Worm (Caenorhabditis elegans) whole organism, late embryonic: ENCODE results near the gene F35C8.8.
A peak's percentile ranks its signal among the peaks of the same experiment; 100 is the strongest.

Source experiments
- C38D4.7 ChIP-seq: fragments of 200-800 bp; sonication (Bioruptor generic); optimal IDR thresholded peaks from 2 replicates; lab custom pipeline; 2018; ENCODE audit warnings: mild to moderate bottlenecking, missing genetic modification characterization, moderate library complexity, missing compliant biosample characterization
- F13H6.1 ChIP-seq: sonication (generic microtip); optimal IDR thresholded peaks from 2 replicates; lab custom pipeline; 2016; ENCODE audit warnings: missing genetic modification characterization, missing compliant biosample characterization
- K02D7.2 ChIP-seq: sonication (generic microtip); optimal IDR thresholded peaks from 2 replicates; lab custom pipeline; 2017; ENCODE audit warnings: mild to moderate bottlenecking, missing genetic modification characterization, missing compliant biosample characterization
- K09A11.1 ChIP-seq: sonication (generic microtip); optimal IDR thresholded peaks from 2 replicates; lab custom pipeline; 2017; ENCODE audit warnings: antibody characterized with exemption, mild to moderate bottlenecking, missing genetic modification characterization, missing compliant biosample characterization; ENCODE audit not compliant: insufficient read depth
- T23F11.4 ChIP-seq: fragments of 200-800 bp; sonication (Bioruptor generic); optimal IDR thresholded peaks from 2 replicates; lab custom pipeline; 2018; ENCODE audit warnings: mild to moderate bottlenecking, missing genetic modification characterization, missing compliant biosample characterization
- ahr-1 ChIP-seq: sonication (generic microtip); optimal IDR thresholded peaks from 2 replicates; lab custom pipeline; 2016; ENCODE audit warnings: missing genetic modification characterization, missing compliant biosample characterization
- ama-1 ChIP-seq: fragments of 150-350 bp; optimal IDR thresholded peaks from 2 replicates; lab custom pipeline; 2014
- ceh-14 ChIP-seq: sonication (generic microtip); optimal IDR thresholded peaks from 2 replicates; lab custom pipeline; 2016; ENCODE audit warnings: missing genotype, missing genetic modification characterization, missing compliant biosample characterization
- ceh-24 ChIP-seq: sonication (generic microtip); optimal IDR thresholded peaks from 2 replicates; lab custom pipeline; 2016; ENCODE audit warnings: mild to moderate bottlenecking, missing genetic modification characterization, missing compliant biosample characterization
- ceh-45 ChIP-seq: fragments of 200-800 bp; sonication (Bioruptor generic); IDR thresholded peaks from 2 replicates; pipeline ENCODE4 v1.3.6; 2022; ENCODE audit warnings: missing genetic modification reagents, missing genetic modification characterization, missing compliant biosample characterization
- ceh-48 ChIP-seq: sonication (generic microtip); optimal IDR thresholded peaks from 2 replicates; lab custom pipeline; 2016; ENCODE audit warnings: missing genetic modification characterization, inconsistent platforms, missing compliant biosample characterization
- ceh-9 ChIP-seq: sonication (generic microtip); optimal IDR thresholded peaks from 2 replicates; lab custom pipeline; 2016; ENCODE audit warnings: mild to moderate bottlenecking, missing genetic modification characterization, inconsistent platforms, missing compliant biosample characterization
- che-1 ChIP-seq: sonication (generic microtip); optimal IDR thresholded peaks from 2 replicates; lab custom pipeline; 2016; ENCODE audit warnings: mild to moderate bottlenecking, missing genetic modification characterization, missing compliant biosample characterization
- dmd-4 ChIP-seq: sonication (generic microtip); optimal IDR thresholded peaks from 2 replicates; lab custom pipeline; 2016; ENCODE audit warnings: borderline replicate concordance, missing genetic modification characterization, missing compliant biosample characterization
- dve-1 ChIP-seq: sonication (generic microtip); optimal IDR thresholded peaks from 2 replicates; lab custom pipeline; 2017; ENCODE audit warnings: antibody characterized with exemption, mild to moderate bottlenecking, missing genetic modification characterization, missing compliant biosample characterization
- elt-2 ChIP-seq: sonication (generic microtip); optimal IDR thresholded peaks from 2 replicates; lab custom pipeline; 2016; ENCODE audit warnings: missing genetic modification reagents, missing genetic modification characterization, missing compliant biosample characterization
- elt-4 ChIP-seq: sonication (generic microtip); optimal IDR thresholded peaks from 2 replicates; lab custom pipeline; 2016; ENCODE audit warnings: missing genetic modification characterization, missing compliant biosample characterization
- ets-4 ChIP-seq: sonication (generic microtip); optimal IDR thresholded peaks from 2 replicates; lab custom pipeline; 2016; ENCODE audit warnings: missing genetic modification characterization, missing compliant biosample characterization
- fax-1 ChIP-seq: sonication (generic microtip); optimal IDR thresholded peaks from 2 replicates; lab custom pipeline; 2016; ENCODE audit warnings: missing genotype, missing genetic modification characterization, missing compliant biosample characterization
- fkh-10 ChIP-seq: fragments of 150-350 bp; optimal IDR thresholded peaks from 2 replicates; lab custom pipeline; 2014; ENCODE audit warnings: missing biosample characterization, missing genetic modification reagents, missing genetic modification characterization
- fkh-6 ChIP-seq: sonication (generic microtip); optimal IDR thresholded peaks from 2 replicates; lab custom pipeline; 2016; ENCODE audit warnings: missing genetic modification characterization, missing compliant biosample characterization
- hlh-13 ChIP-seq: fragments of 200-800 bp; sonication (Bioruptor generic); optimal IDR thresholded peaks from 2 replicates; lab custom pipeline; 2018; ENCODE audit warnings: mild to moderate bottlenecking, missing genetic modification characterization, missing compliant biosample characterization
- hlh-15 ChIP-seq: sonication (generic microtip); optimal IDR thresholded peaks from 2 replicates; lab custom pipeline; 2016; ENCODE audit warnings: missing genetic modification characterization, missing compliant biosample characterization
- hlh-30 ChIP-seq: sonication (generic microtip); optimal IDR thresholded peaks from 2 replicates; lab custom pipeline; 2017; ENCODE audit warnings: antibody characterized with exemption, missing genetic modification characterization, missing compliant biosample characterization; ENCODE audit not compliant: insufficient read depth
- hlh-6 ChIP-seq: sonication (generic microtip); optimal IDR thresholded peaks from 2 replicates; lab custom pipeline; 2016; ENCODE audit warnings: missing genotype, missing genetic modification characterization, missing compliant biosample characterization
- hlh-8 ChIP-seq: sonication (generic microtip); optimal IDR thresholded peaks from 2 replicates; lab custom pipeline; 2016; ENCODE audit warnings: missing genotype, missing genetic modification characterization, missing compliant biosample characterization
- lim-6 ChIP-seq: sonication (generic microtip); optimal IDR thresholded peaks from 2 replicates; lab custom pipeline; 2016; ENCODE audit warnings: missing genetic modification characterization, missing compliant biosample characterization
- madf-2 ChIP-seq: sonication (generic microtip); optimal IDR thresholded peaks from 2 replicates; lab custom pipeline; 2017; ENCODE audit warnings: missing genetic modification characterization, missing compliant biosample characterization
- nfya-1 ChIP-seq: sonication (generic microtip); optimal IDR thresholded peaks from 2 replicates; lab custom pipeline; 2017; ENCODE audit warnings: missing genetic modification characterization, mild to moderate bottlenecking, missing compliant biosample characterization, antibody characterized with exemption, moderate library complexity
- nhr-11 ChIP-seq: fragments of 150-350 bp; optimal IDR thresholded peaks from 2 replicates; lab custom pipeline; 2014; ENCODE audit warnings: missing biosample characterization, missing genetic modification characterization
- nhr-232 ChIP-seq: sonication (generic microtip); optimal IDR thresholded peaks from 2 replicates; lab custom pipeline; 2016; ENCODE audit warnings: missing genetic modification characterization, missing compliant biosample characterization
- npax-4 ChIP-seq: sonication (generic microtip); optimal IDR thresholded peaks from 2 replicates; lab custom pipeline; 2016; ENCODE audit warnings: missing genetic modification characterization, missing compliant biosample characterization
- odd-2 ChIP-seq: sonication (generic microtip); optimal IDR thresholded peaks from 2 replicates; lab custom pipeline; 2017; ENCODE audit warnings: antibody characterized with exemption, mild to moderate bottlenecking, missing genetic modification characterization, missing compliant biosample characterization
- pag-3 ChIP-seq: sonication (generic microtip); optimal IDR thresholded peaks from 2 replicates; lab custom pipeline; 2016; ENCODE audit warnings: missing compliant biosample characterization, missing genetic modification characterization, borderline replicate concordance
- pat-9 ChIP-seq: fragments of 200-800 bp; sonication (Bioruptor generic); optimal IDR thresholded peaks from 2 replicates; lab custom pipeline; 2018; ENCODE audit warnings: mild to moderate bottlenecking, missing genetic modification characterization, moderate library complexity, missing compliant biosample characterization
- pax-1 ChIP-seq: fragments of 150-350 bp; optimal IDR thresholded peaks from 2 replicates; lab custom pipeline; 2014; ENCODE audit warnings: missing biosample characterization, missing genetic modification characterization
- pha-2 ChIP-seq: sonication (generic microtip); optimal IDR thresholded peaks from 2 replicates; lab custom pipeline; 2017; ENCODE audit warnings: mild to moderate bottlenecking, missing genetic modification characterization, missing compliant biosample characterization
- pha-4 ChIP-seq: fragments of 150-350 bp; optimal IDR thresholded peaks from 2 replicates; lab custom pipeline; 2018; ENCODE audit warnings: missing biosample characterization, missing genetic modification reagents, missing genetic modification characterization
- pqm-1 ChIP-seq: sonication (generic microtip); optimal IDR thresholded peaks from 2 replicates; lab custom pipeline; 2016; ENCODE audit warnings: missing genetic modification characterization, missing compliant biosample characterization
- pros-1 ChIP-seq: fragments of 150-350 bp; optimal IDR thresholded peaks from 2 replicates; lab custom pipeline; 2014; ENCODE audit warnings: missing biosample characterization, missing genetic modification reagents, missing genetic modification characterization
- ref-2 ChIP-seq: sonication (generic microtip); optimal IDR thresholded peaks from 2 replicates; lab custom pipeline; 2016; ENCODE audit warnings: missing genetic modification characterization, missing compliant biosample characterization
- rnt-1 ChIP-seq: sonication (generic microtip); optimal IDR thresholded peaks from 2 replicates; lab custom pipeline; 2016; ENCODE audit warnings: missing genetic modification characterization, missing compliant biosample characterization
- sdc-2 ChIP-seq: sonication (generic microtip); optimal IDR thresholded peaks from 2 replicates; lab custom pipeline; 2016; ENCODE audit warnings: missing genotype, missing genetic modification characterization, missing compliant biosample characterization
- sox-2 ChIP-seq: fragments of 200-800 bp; sonication (Bioruptor generic); IDR thresholded peaks from 2 replicates; pipeline ENCODE4 v1.3.6; 2022; ENCODE audit warnings: missing genetic modification reagents, missing genetic modification characterization, missing compliant biosample characterization
- tbx-2 ChIP-seq: sonication (generic microtip); optimal IDR thresholded peaks from 2 replicates; lab custom pipeline; 2016; ENCODE audit warnings: missing genetic modification characterization, missing compliant biosample characterization
- tbx-7 ChIP-seq: sonication (generic microtip); optimal IDR thresholded peaks from 2 replicates; lab custom pipeline; 2016; ENCODE audit warnings: missing genotype, missing genetic modification characterization, missing compliant biosample characterization
- unc-3 ChIP-seq, 2 experiments: fragments of 200-800 bp in 1 of 2; sonication (Bioruptor generic) in 1 of 2; sonication (generic microtip) in 1 of 2; conservative IDR thresholded peaks in 1 of 2; optimal IDR thresholded peaks in 1 of 2; 2 replicates each; pipeline versions ENCODE4 v1.3.6 to Lab custom; 2016 to 2022; ENCODE audit warnings: missing compliant biosample characterization in 2 of 2, missing genetic modification characterization in 2 of 2, missing genetic modification reagents in 1 of 2
- unc-42 ChIP-seq: sonication (generic microtip); optimal IDR thresholded peaks from 2 replicates; lab custom pipeline; 2016; ENCODE audit warnings: missing genotype, missing genetic modification characterization, missing compliant biosample characterization
- unc-55 ChIP-seq: sonication (generic microtip); optimal IDR thresholded peaks from 2 replicates; lab custom pipeline; 2017; ENCODE audit warnings: missing biosample characterization, missing genetic modification reagents, missing genetic modification characterization
- unc-86 ChIP-seq: sonication (generic microtip); optimal IDR thresholded peaks from 2 replicates; lab custom pipeline; 2016; ENCODE audit warnings: missing genetic modification characterization, missing compliant biosample characterization
- zip-5 ChIP-seq: sonication (generic microtip); optimal IDR thresholded peaks from 2 replicates; lab custom pipeline; 2016; ENCODE audit warnings: missing genetic modification characterization, missing compliant biosample characterization
- ztf-16 ChIP-seq: sonication (generic microtip); optimal IDR thresholded peaks from 2 replicates; lab custom pipeline; 2017; ENCODE audit warnings: missing genetic modification characterization, missing compliant biosample characterization

F35C8.8 gene

ce11 chrX:5354022-5354876 lies 18.2 kb downstream of the F35C8.8 start, which contains the start of gene pfn-2:
TSS of gene pfn-2 (minus strand) at chrX:5354072.
- TF ChIP-seq ztf-16 (tag; lab: Kevin White, UChicago) (no peak), che-1 (tag; lab: Kevin White, UChicago) (no peak), dve-1 (tag; lab: Kevin White, UChicago) (no peak), ama-1 (no peak), ets-4 (tag; lab: Kevin White, UChicago) (no peak), hlh-30 (tag; lab: Kevin White, UChicago) (no peak), rnt-1 (no peak), ref-2 (tag; lab: Kevin White, UChicago) (no peak), K09A11.1 (tag; lab: Kevin White, UChicago) (no peak), pag-3 (tag; lab: Kevin White, UChicago) (no peak), hlh-8 (tag; lab: Kevin White, UChicago) (no peak), nfya-1 (peak; percentile 10), hlh-6 (peak; percentile 9), elt-2 (tag; lab: Kevin White, UChicago) (no peak), fkh-6 (no peak), dmd-4 (peak; percentile 18), fax-1 (tag; lab: Kevin White, UChicago) (no peak), F13H6.1 (peak; percentile 32), npax-4 (no peak), unc-42 (tag; lab: Kevin White, UChicago) (no peak), ceh-45 (GFP tag; lab: Robert Waterston, UW) (no peak), sox-2 (no peak), pros-1 (no peak), unc-55 (GFP tag; lab: Kevin White, UChicago) (no peak), T23F11.4 (GFP tag; lab: Kevin White, UChicago) (no peak), hlh-13 (GFP tag; lab: Kevin White, UChicago) (no peak), nhr-11 (tag; lab: Kevin White, UChicago) (no peak), sdc-2 (tag; lab: Kevin White, UChicago) (peak; percentile 27), tbx-7 (tag; lab: Kevin White, UChicago) (no peak), ceh-14 (tag; lab: Kevin White, UChicago) (peak; percentile 38), ceh-48 (tag; lab: Kevin White, UChicago) (no peak), zip-5 (no peak), pha-2 (tag; lab: Kevin White, UChicago) (no peak), ceh-9 (tag; lab: Kevin White, UChicago) (peak; percentile 18), fkh-10 (GFP tag; lab: Kevin White, UChicago) (no peak), elt-4 (no peak), odd-2 (tag; lab: Kevin White, UChicago) (no peak), pqm-1 (tag; lab: Kevin White, UChicago) (no peak), C38D4.7 (GFP tag; lab: Kevin White, UChicago) (no peak), tbx-2 (peak; percentile 20), K02D7.2 (tag; lab: Kevin White, UChicago) (no peak), ahr-1 (tag; lab: Kevin White, UChicago) (no peak), unc-3 (GFP tag; conservative IDR thresholded peaks at IDR 0.05; lab: Robert Waterston, UW) (no peak), unc-3 (tag; optimal IDR thresholded peaks at IDR 0.05; lab: Kevin White, UChicago) (no peak), nhr-232 (tag; lab: Kevin White, UChicago) (no peak), unc-86 (tag; lab: Kevin White, UChicago) (no peak), lim-6 (no peak), hlh-15 (tag; lab: Kevin White, UChicago) (no peak), pha-4 (tag; lab: Kevin White, UChicago) (no peak), pat-9 (tag; lab: Kevin White, UChicago) (peak; percentile 45), pax-1 (tag; lab: Kevin White, UChicago) (no peak), ceh-24 (no peak), madf-2 (tag; lab: Kevin White, UChicago) (no peak)
